Fruit fly (Drosophila melanogaster) whole organism, pupa: Measurements from ENCODE around the gene TkR86C.

ENCODE experiments used
- CG10348 ChIP-seq: fragments of 200-800 bp; sonication (Bioruptor generic); IDR thresholded peaks from 2 replicates; pipeline ENCODE4 v1.3.6; 2022; ENCODE audit warnings: missing biosample characterization, missing genetic modification characterization
- CG12605 ChIP-seq: fragments of 200-800 bp; sonication (Bioruptor generic); IDR thresholded peaks from 2 replicates; pipeline ENCODE4 v1.3.6; 2022; ENCODE audit warnings: missing biosample characterization, missing genetic modification characterization
- CG13204 ChIP-seq: fragments of 200-800 bp; sonication (Bioruptor generic); optimal IDR thresholded peaks from 2 replicates; lab custom pipeline; 2018; ENCODE audit warnings: missing biosample characterization, mild to moderate bottlenecking, missing genetic modification characterization, moderate library complexity
- CG14655 ChIP-seq: fragments of 200-800 bp; sonication (Bioruptor generic); optimal IDR thresholded peaks from 3 replicates; lab custom pipeline; 2017; ENCODE audit warnings: mild to moderate bottlenecking, missing biosample characterization, missing genetic modification reagents, missing genetic modification characterization
- CG15710 ChIP-seq: fragments of 200-800 bp; sonication (Bioruptor generic); optimal IDR thresholded peaks from 2 replicates; lab custom pipeline; 2018; ENCODE audit warnings: missing biosample characterization, mild to moderate bottlenecking, missing genetic modification characterization, moderate library complexity
- CG17806 ChIP-seq: fragments of 200-800 bp; sonication (Bioruptor generic); optimal IDR thresholded peaks from 2 replicates; lab custom pipeline; 2018; ENCODE audit warnings: missing biosample characterization, mild to moderate bottlenecking, missing genetic modification characterization, moderate library complexity
- CG32121 ChIP-seq: fragments of 200-800 bp; sonication (Bioruptor generic); IDR thresholded peaks from 2 replicates; pipeline ENCODE4 v1.3.6; 2022; ENCODE audit warnings: missing biosample characterization, missing genetic modification characterization
- CG34367 ChIP-seq: fragments of 200-800 bp; sonication (Bioruptor generic); optimal IDR thresholded peaks from 2 replicates; lab custom pipeline; 2018; ENCODE audit warnings: missing biosample characterization, mild to moderate bottlenecking, missing genetic modification characterization
- CG4496 ChIP-seq: fragments of 200-800 bp; sonication (Bioruptor generic); IDR thresholded peaks from 3 replicates; pipeline ENCODE4 v1.3.6; 2022; ENCODE audit warnings: missing biosample characterization, missing genetic modification characterization
- CG8159 ChIP-seq: fragments of 200-800 bp; sonication (Bioruptor generic); optimal IDR thresholded peaks from 3 replicates; lab custom pipeline; 2018; ENCODE audit warnings: missing biosample characterization, mild to moderate bottlenecking, missing genetic modification characterization, moderate library complexity
- CG8301 ChIP-seq: fragments of 200-800 bp; sonication (Bioruptor generic); optimal IDR thresholded peaks from 2 replicates; lab custom pipeline; 2018; ENCODE audit warnings: missing biosample characterization, mild to moderate bottlenecking, missing genetic modification characterization
- CG9948 ChIP-seq: fragments of 200-800 bp; sonication (Bioruptor generic); optimal IDR thresholded peaks from 2 replicates; lab custom pipeline; 2018; ENCODE audit warnings: missing biosample characterization, mild to moderate bottlenecking, missing genetic modification characterization, moderate library complexity
- D1 ChIP-seq: fragments of 200-800 bp; sonication (Bioruptor generic); optimal IDR thresholded peaks from 2 replicates; lab custom pipeline; 2018; ENCODE audit warnings: missing biosample characterization, mild to moderate bottlenecking, missing genetic modification characterization, moderate library complexity
- EcR ChIP-seq: fragments of 200-800 bp; sonication (Bioruptor generic); optimal IDR thresholded peaks from 3 replicates; lab custom pipeline; 2019; ENCODE audit warnings: missing biosample characterization, missing genetic modification characterization, mild to moderate bottlenecking, moderate library complexity, missing genetic modification reagents
- Ets98B ChIP-seq: fragments of 200-800 bp; sonication (Bioruptor generic); IDR thresholded peaks from 2 replicates; pipeline ENCODE4 v1.3.6; 2022; ENCODE audit warnings: missing biosample characterization, missing genetic modification characterization
- Pif1A ChIP-seq: fragments of 200-800 bp; sonication (Bioruptor generic); optimal IDR thresholded peaks from 3 replicates; lab custom pipeline; 2016; ENCODE audit warnings: missing biosample characterization, missing genetic modification characterization
- Pif1B ChIP-seq: fragments of 200-800 bp; sonication (Bioruptor generic); optimal IDR thresholded peaks from 3 replicates; lab custom pipeline; 2016; ENCODE audit warnings: missing biosample characterization, missing genetic modification characterization
- Snoo ChIP-seq: fragments of 200-800 bp; sonication (Bioruptor generic); optimal IDR thresholded peaks from 3 replicates; lab custom pipeline; 2017; ENCODE audit warnings: missing biosample characterization, mild to moderate bottlenecking, missing genetic modification characterization, inconsistent platforms
- fd96Ca ChIP-seq: fragments of 200-800 bp; sonication (Bioruptor generic); IDR thresholded peaks from 3 replicates; pipeline ENCODE4 v1.3.6; 2022; ENCODE audit warnings: missing biosample characterization, missing genetic modification characterization
- gl ChIP-seq: fragments of 200-800 bp; sonication (Bioruptor generic); optimal IDR thresholded peaks from 2 replicates; lab custom pipeline; 2018; ENCODE audit warnings: missing biosample characterization, mild to moderate bottlenecking, missing genetic modification characterization
- rn ChIP-seq: fragments of 200-800 bp; sonication (Bioruptor generic); IDR thresholded peaks from 2 replicates; pipeline ENCODE4 v1.3.6; 2022; ENCODE audit warnings: missing biosample characterization, missing genetic modification characterization

The TkR86C gene

dm6 chr3R:10709264-10709663 lies 41.8 kb downstream of the TkR86C start, which contains the start of gene CG31373:
Gene CG31373 (minus strand): TSS chr3R:10709364.
- TF ChIP-seq CG10348 (GFP tag; lab: Robert Waterston, UW) = no peak
- TF ChIP-seq CG15710 = no peak
- no peak for TF ChIP-seq Ets98B (GFP tag; lab: Robert Waterston, UW)
- TF ChIP-seq CG34367 (tag; lab: Kevin White, UChicago) = no peak
- TF ChIP-seq Pif1B (GFP tag; lab: Kevin White, UChicago) = no peak
- TF ChIP-seq CG14655 = no peak
- TF ChIP-seq D1 (tag; lab: Kevin White, UChicago) = no peak
- no peak for TF ChIP-seq fd96Ca (GFP tag; lab: Robert Waterston, UW)
- TF ChIP-seq EcR (GFP tag; lab: Kevin White, UChicago) = no peak
- TF ChIP-seq Pif1A (GFP tag; lab: Kevin White, UChicago) = no peak
- TF ChIP-seq rn (GFP tag; lab: Robert Waterston, UW) = no peak
- TF ChIP-seq CG17806 = no peak
- TF ChIP-seq CG4496 = no peak

- TF ChIP-seq Snoo (tag; lab: Kevin White, UChicago) (no peak), CG15710 (no peak), CG13204 (no peak), CG8159 (tag; lab: Kevin White, UChicago) (no peak), Pif1B (GFP tag; lab: Kevin White, UChicago) (no peak), CG9948 (no peak), EcR (GFP tag; lab: Kevin White, UChicago) (no peak), CG4496 (no peak), D1 (tag; lab: Kevin White, UChicago) (no peak), CG34367 (tag; lab: Kevin White, UChicago) (no peak), CG32121 (GFP tag; lab: Robert Waterston, UW) (no peak), Pif1A (GFP tag; lab: Kevin White, UChicago) (no peak), Ets98B (GFP tag; lab: Robert Waterston, UW) (no peak), fd96Ca (GFP tag; lab: Robert Waterston, UW) (no peak), gl (no peak)
Observed at dm6 chr3R:10708169-10708568, 42.9 kb downstream of the TkR86C start, which contains the start of gene CG31278. Gene CG31278 (minus strand): TSS chr3R:10708340.

DNA sequence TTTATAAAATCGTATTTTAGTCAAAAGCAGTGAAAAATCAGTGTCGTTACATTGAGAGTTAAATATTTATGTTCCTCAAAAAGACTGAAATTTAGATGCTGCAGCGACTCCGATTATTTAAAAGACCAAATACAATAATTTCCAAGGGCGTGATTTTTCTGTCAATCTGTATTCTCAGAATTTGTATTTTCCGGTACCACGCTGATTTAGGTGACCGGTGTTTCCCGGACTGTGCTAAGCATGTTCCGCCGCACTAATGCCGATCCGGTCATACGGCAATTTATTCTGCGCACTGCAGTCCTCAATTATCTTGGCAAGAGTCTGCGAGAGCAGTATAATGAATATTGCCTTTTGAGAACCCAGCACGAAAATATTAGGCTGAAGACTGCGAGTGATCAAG lies 44.3 kb downstream of the TkR86C start, which contains the start of the genes CG31467 and CG14684:
CG31467 (minus strand) TSS at position 101 of the 400 bp plus-strand sequence.
CG14684 (plus strand) TSS at position 212 of the 400 bp plus-strand sequence.
- TF ChIP-seq CG12605 (GFP tag; lab: Robert Waterston, UW) (no peak), CG9948 (no peak), fd96Ca (GFP tag; lab: Robert Waterston, UW) (no peak), CG4496 (no peak), CG14655 (no peak), rn (GFP tag; lab: Robert Waterston, UW) (no peak), Pif1A (GFP tag; lab: Kevin White, UChicago) (no peak), CG8159 (tag; lab: Kevin White, UChicago) (no peak), CG8301 (tag; lab: Kevin White, UChicago) (no peak), CG32121 (GFP tag; lab: Robert Waterston, UW) (no peak), D1 (tag; lab: Kevin White, UChicago) (no peak), Pif1B (GFP tag; lab: Kevin White, UChicago) (no peak), CG17806 (no peak), gl (no peak)

DNA sequence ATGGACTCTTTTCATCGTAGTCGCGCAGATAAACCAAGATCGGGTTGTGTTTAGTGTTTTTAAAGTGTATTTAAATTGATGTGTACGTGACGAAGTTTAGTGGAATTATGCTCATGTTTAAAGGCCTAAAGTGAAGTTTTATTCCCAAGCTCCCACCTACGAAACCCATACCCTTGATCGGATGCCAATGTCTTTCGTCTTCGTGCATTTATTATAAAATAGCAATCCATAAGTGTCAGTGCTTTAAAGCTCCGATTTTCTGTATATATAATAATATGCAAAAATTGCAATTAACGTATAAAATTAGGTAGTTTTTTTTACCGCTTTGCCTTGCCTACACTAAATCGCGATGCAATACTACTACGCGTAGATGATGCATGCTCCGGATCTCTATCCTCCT lies 46.1 kb downstream of the TkR86C start, which contains the start of gene CG31391:
CG31391 (minus strand) TSS at position 101 of the 400 bp plus-strand sequence.
- TF ChIP-seq CG9948 (no peak), CG10348 (GFP tag; lab: Robert Waterston, UW) (no peak), Snoo (tag; lab: Kevin White, UChicago) (no peak), Pif1B (GFP tag; lab: Kevin White, UChicago) (no peak), Pif1A (GFP tag; lab: Kevin White, UChicago) (no peak), CG14655 (no peak), CG17806 (no peak), fd96Ca (GFP tag; lab: Robert Waterston, UW) (no peak), CG8159 (tag; lab: Kevin White, UChicago) (no peak), CG8301 (tag; lab: Kevin White, UChicago) (no peak)
- TF ChIP-seq, all 21 proteins: peak for 0

dm6 chr3R:10700638-10701037 lies 50.4 kb downstream of the TkR86C start:
- TF ChIP-seq Pif1A (GFP tag; lab: Kevin White, UChicago) (no peak), Pif1B (GFP tag; lab: Kevin White, UChicago) (no peak), EcR (GFP tag; lab: Kevin White, UChicago) (no peak), Ets98B (GFP tag; lab: Robert Waterston, UW) (no peak)

DNA sequence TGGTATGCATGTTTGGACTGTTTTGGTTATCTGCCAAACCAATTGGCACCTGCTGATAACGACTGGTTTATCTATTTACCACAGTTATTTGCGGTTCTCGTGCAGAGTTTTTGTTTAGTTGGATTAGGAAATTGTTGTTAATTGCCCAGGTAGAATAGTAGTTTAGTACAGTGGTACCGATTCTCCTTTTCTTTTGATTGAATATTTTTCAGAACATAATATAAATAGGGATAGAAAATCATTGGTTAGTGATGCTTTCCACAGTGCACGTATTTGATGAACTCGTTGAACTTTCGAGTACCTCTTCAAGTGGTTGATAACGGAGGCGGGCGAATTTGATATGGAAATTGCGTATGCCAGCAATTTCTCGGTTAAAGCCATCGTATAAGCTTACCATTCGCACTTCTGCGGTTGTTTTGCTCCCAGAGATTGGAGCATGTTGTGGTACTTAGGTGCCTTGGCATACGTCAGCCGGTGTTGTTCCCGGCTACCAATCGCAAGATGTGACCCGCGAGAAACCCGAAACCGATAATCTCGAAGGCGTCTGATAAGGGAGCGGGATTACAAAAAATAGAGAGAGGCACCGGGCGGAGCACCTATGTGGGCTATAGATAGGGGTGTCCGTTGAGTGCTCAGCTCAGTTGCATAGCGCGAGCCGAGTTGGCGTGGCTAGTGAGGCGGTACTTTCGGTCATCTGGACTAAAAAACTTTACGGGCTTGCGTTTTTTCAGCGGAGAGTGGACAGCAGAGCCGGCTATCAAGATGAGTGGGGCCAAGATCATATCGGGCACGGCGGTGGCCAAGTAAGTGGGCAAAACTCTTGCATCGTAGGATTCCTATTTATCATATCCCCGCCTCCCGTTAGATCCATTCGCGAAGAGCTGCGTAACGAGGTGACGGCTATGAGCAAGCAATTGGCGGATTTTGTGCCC lies 51.7 kb downstream of the TkR86C start:
- no peak for TF ChIP-seq CG15710
- no peak for TF ChIP-seq CG4496
- TF ChIP-seq CG14655 = no peak
- TF ChIP-seq Snoo (tag; lab: Kevin White, UChicago) = no peak
- TF ChIP-seq Pif1B (GFP tag; lab: Kevin White, UChicago) = no peak
- TF ChIP-seq EcR (GFP tag; lab: Kevin White, UChicago) = no peak
- TF ChIP-seq gl = no peak
- TF ChIP-seq CG10348 (GFP tag; lab: Robert Waterston, UW) = no peak
- TF ChIP-seq Ets98B (GFP tag; lab: Robert Waterston, UW) = no peak
- TF ChIP-seq CG13204 = no peak
- no peak for TF ChIP-seq rn (GFP tag; lab: Robert Waterston, UW)
- TF ChIP-seq CG8301 (tag; lab: Kevin White, UChicago) = no peak
- no peak for TF ChIP-seq CG8159 (tag; lab: Kevin White, UChicago)
- no peak for TF ChIP-seq CG17806
- no peak for TF ChIP-seq fd96Ca (GFP tag; lab: Robert Waterston, UW)
- no peak for TF ChIP-seq CG12605 (GFP tag; lab: Robert Waterston, UW)
- no peak for TF ChIP-seq D1 (tag; lab: Kevin White, UChicago)
